Fruit fly (Drosophila melanogaster) whole organism, embryonic: ENCODE measurements around the gene Acat1.

Experiments
- ATbp ChIP-seq: fragments of 200-800 bp; sonication (Bioruptor generic); optimal IDR thresholded peaks from 2 replicates; lab custom pipeline; 2017; ENCODE audit warnings: missing biosample characterization, mild to moderate bottlenecking, missing genetic modification characterization, missing genetic modification reagents
- CG10366 ChIP-seq: fragments of 200-800 bp; sonication (Bioruptor generic); IDR thresholded peaks from 2 replicates; pipeline ENCODE4 v1.3.6; 2022; ENCODE audit warnings: missing biosample characterization, missing genetic modification characterization
- CG11723 ChIP-seq: fragments of 200-800 bp; sonication (Bioruptor generic); optimal IDR thresholded peaks from 2 replicates; lab custom pipeline; 2017; ENCODE audit warnings: missing biosample characterization, mild to moderate bottlenecking, missing genetic modification characterization
- CG1233 ChIP-seq: fragments of 200-800 bp; sonication (Bioruptor generic); optimal IDR thresholded peaks from 4 replicates; lab custom pipeline; 2018; ENCODE audit warnings: missing biosample characterization, mild to moderate bottlenecking, missing genetic modification characterization
- CG12769 ChIP-seq: fragments of 200-800 bp; sonication (Bioruptor generic); optimal IDR thresholded peaks from 2 replicates; lab custom pipeline; 2019; ENCODE audit warnings: missing biosample characterization, mild to moderate bottlenecking, missing genetic modification characterization, moderate library complexity
- CG13424 ChIP-seq: fragments of 200-800 bp; sonication (Bioruptor generic); optimal IDR thresholded peaks from 2 replicates; lab custom pipeline; 2019; ENCODE audit warnings: missing biosample characterization, mild to moderate bottlenecking, missing genetic modification characterization, moderate library complexity
- CG17328 ChIP-seq: fragments of 200-800 bp; sonication (Bioruptor generic); IDR thresholded peaks from 2 replicates; pipeline ENCODE4 v1.3.6; 2022; ENCODE audit warnings: missing biosample characterization, missing genetic modification characterization
- CG18476 ChIP-seq: fragments of 200-800 bp; sonication (Bioruptor generic); optimal IDR thresholded peaks from 2 replicates; lab custom pipeline; 2016; ENCODE audit warnings: missing biosample characterization, mild to moderate bottlenecking, missing genetic modification characterization
- CG18619 ChIP-seq: fragments of 200-800 bp; sonication (Bioruptor generic); optimal IDR thresholded peaks from 3 replicates; lab custom pipeline; 2017; ENCODE audit warnings: missing biosample characterization, mild to moderate bottlenecking, missing genetic modification characterization
- CG2129 ChIP-seq: fragments of 200-800 bp; sonication (Bioruptor generic); IDR thresholded peaks from 2 replicates; pipeline ENCODE4 v1.3.6; 2022; ENCODE audit warnings: missing biosample characterization, missing genetic modification characterization; ENCODE audit not compliant: partially characterized antibody
- CG30431 ChIP-seq: fragments of 200-800 bp; sonication (Bioruptor generic); optimal IDR thresholded peaks from 2 replicates; lab custom pipeline; 2017; ENCODE audit warnings: missing biosample characterization, missing genetic modification characterization
- CG3065 ChIP-seq: fragments of 200-800 bp; sonication (Bioruptor generic); optimal IDR thresholded peaks from 2 replicates; lab custom pipeline; 2016; ENCODE audit warnings: missing biosample characterization, missing genetic modification characterization
- CG32767 ChIP-seq: fragments of 200-800 bp; sonication (Bioruptor generic); IDR thresholded peaks from 2 replicates; pipeline ENCODE4 v1.3.6; 2022; ENCODE audit warnings: missing biosample characterization, missing genetic modification characterization
- CG4424 ChIP-seq: fragments of 200-800 bp; sonication (Bioruptor generic); optimal IDR thresholded peaks from 3 replicates; lab custom pipeline; 2016; ENCODE audit warnings: missing biosample characterization, missing genetic modification characterization
- CG5245 ChIP-seq: fragments of 200-800 bp; sonication (Bioruptor generic); optimal IDR thresholded peaks from 3 replicates; lab custom pipeline; 2016; ENCODE audit warnings: missing biosample characterization, missing genetic modification characterization
- CG6654 ChIP-seq: fragments of 200-800 bp; sonication (Bioruptor generic); optimal IDR thresholded peaks from 2 replicates; lab custom pipeline; 2017; ENCODE audit warnings: missing biosample characterization, mild to moderate bottlenecking, missing genetic modification characterization
- CG7271 ChIP-seq: fragments of 200-800 bp; sonication (Bioruptor generic); optimal IDR thresholded peaks from 2 replicates; lab custom pipeline; 2018; ENCODE audit warnings: missing biosample characterization, mild to moderate bottlenecking, missing genetic modification characterization, moderate library complexity
- CG7556 ChIP-seq: fragments of 200-800 bp; sonication (Bioruptor generic); optimal IDR thresholded peaks from 2 replicates; lab custom pipeline; 2017; ENCODE audit warnings: missing biosample characterization, mild to moderate bottlenecking, missing genetic modification characterization
- CG8089 ChIP-seq: fragments of 200-800 bp; sonication (Bioruptor generic); optimal IDR thresholded peaks from 3 replicates; lab custom pipeline; 2016; ENCODE audit warnings: missing biosample characterization, missing genetic modification characterization
- CG9797 ChIP-seq: fragments of 200-800 bp; sonication (Bioruptor generic); optimal IDR thresholded peaks from 3 replicates; lab custom pipeline; 2018; ENCODE audit warnings: missing biosample characterization, mild to moderate bottlenecking, missing genetic modification characterization
- CG9932 ChIP-seq: fragments of 200-800 bp; sonication (Bioruptor generic); IDR thresholded peaks from 2 replicates; pipeline ENCODE4 v1.3.6; 2022; ENCODE audit warnings: missing biosample characterization, missing genetic modification characterization
- D ChIP-seq, 2 experiments: fragments of 200-800 bp in 1 of 2; fragments of >200 bp in 1 of 2; sonication (Bioruptor generic) in 1 of 2; optimal IDR thresholded peaks; 2 replicates in 1 of 2; 3 replicates in 1 of 2; lab custom pipeline; 2017; ENCODE audit warnings: mild to moderate bottlenecking in 1 of 2, missing biosample characterization in 1 of 2, missing genetic modification characterization in 1 of 2, missing genetic modification reagents in 1 of 2
- ERR ChIP-seq: fragments of 200-800 bp; sonication (Bioruptor generic); optimal IDR thresholded peaks from 2 replicates; lab custom pipeline; 2016; ENCODE audit warnings: missing biosample characterization, missing genetic modification characterization
- Fer1 ChIP-seq: fragments of 200-800 bp; sonication (Bioruptor generic); optimal IDR thresholded peaks from 2 replicates; lab custom pipeline; 2017; ENCODE audit warnings: missing biosample characterization, mild to moderate bottlenecking, missing genetic modification characterization
- Fer2 ChIP-seq: fragments of 200-800 bp; sonication (Bioruptor generic); optimal IDR thresholded peaks from 2 replicates; lab custom pipeline; 2018; ENCODE audit warnings: missing biosample characterization, mild to moderate bottlenecking, missing genetic modification characterization, moderate library complexity
- Fer3 ChIP-seq: fragments of 200-800 bp; sonication (Bioruptor generic); optimal IDR thresholded peaks from 2 replicates; lab custom pipeline; 2018; ENCODE audit warnings: missing biosample characterization, mild to moderate bottlenecking, missing genetic modification characterization, moderate library complexity
- GATAe ChIP-seq: fragments of 200-800 bp; sonication (Bioruptor generic); conservative IDR thresholded peaks from 2 replicates; pipeline ENCODE4 v1.3.6; 2022; ENCODE audit warnings: missing biosample characterization, missing genetic modification characterization
- Gsc ChIP-seq: fragments of 200-800 bp; sonication (Bioruptor generic); IDR thresholded peaks from 2 replicates; pipeline ENCODE4 v1.3.6; 2022; ENCODE audit warnings: missing biosample characterization, missing genetic modification characterization
- HLH3B ChIP-seq: fragments of 200-800 bp; sonication (Bioruptor generic); IDR thresholded peaks from 2 replicates; pipeline ENCODE4 v1.3.6; 2022; ENCODE audit warnings: missing biosample characterization, missing genetic modification characterization
- Hmx ChIP-seq: fragments of 200-800 bp; sonication (Bioruptor generic); optimal IDR thresholded peaks from 2 replicates; lab custom pipeline; 2016; ENCODE audit warnings: missing biosample characterization, missing genetic modification characterization
- PHDP ChIP-seq: fragments of 200-800 bp; sonication (Bioruptor generic); optimal IDR thresholded peaks from 3 replicates; lab custom pipeline; 2018; ENCODE audit warnings: missing biosample characterization, mild to moderate bottlenecking, missing genetic modification characterization, moderate library complexity
- Rfx ChIP-seq: fragments of 200-800 bp; sonication (Bioruptor generic); IDR thresholded peaks from 2 replicates; pipeline ENCODE4 v1.3.6; 2022; ENCODE audit warnings: missing biosample characterization, missing genetic modification characterization
- TFAM ChIP-seq: fragments of 200-800 bp; sonication (Bioruptor generic); optimal IDR thresholded peaks from 2 replicates; lab custom pipeline; 2017; ENCODE audit warnings: missing biosample characterization, missing genetic modification characterization, inconsistent platforms
- Taf1 ChIP-seq: fragments of 200-800 bp; sonication (Bioruptor generic); IDR thresholded peaks from 2 replicates; pipeline ENCODE4 v1.3.6; 2022; ENCODE audit warnings: missing biosample characterization, missing genetic modification characterization
- aop ChIP-seq: fragments of 200-800 bp; sonication (Bioruptor generic); IDR thresholded peaks from 2 replicates; pipeline ENCODE4 v1.3.6; 2022; ENCODE audit warnings: missing biosample characterization, missing genetic modification characterization
- btn ChIP-seq: fragments of 200-800 bp; sonication (Bioruptor generic); optimal IDR thresholded peaks from 2 replicates; lab custom pipeline; 2016; ENCODE audit warnings: missing biosample characterization, missing genetic modification characterization
- danr ChIP-seq: fragments of 200-800 bp; sonication (Bioruptor generic); IDR thresholded peaks from 2 replicates; pipeline ENCODE4 v1.3.6; 2022; ENCODE audit warnings: missing biosample characterization, missing genetic modification characterization
- ewg ChIP-seq: fragments of 200-800 bp; sonication (Bioruptor generic); optimal IDR thresholded peaks from 3 replicates; lab custom pipeline; 2017; ENCODE audit warnings: mild to moderate bottlenecking, missing biosample characterization, missing genetic modification reagents, missing genetic modification characterization
- gsb-n ChIP-seq: fragments of 200-800 bp; sonication (Bioruptor generic); optimal IDR thresholded peaks from 3 replicates; lab custom pipeline; 2018; ENCODE audit warnings: missing biosample characterization, mild to moderate bottlenecking, missing genetic modification characterization
- hbn ChIP-seq: fragments of 200-800 bp; sonication (Bioruptor generic); IDR thresholded peaks from 2 replicates; pipeline ENCODE4 v1.3.6; 2022; ENCODE audit warnings: missing biosample characterization, missing genetic modification characterization; ENCODE audit not compliant: partially characterized antibody
- inv ChIP-seq: fragments of 200-800 bp; sonication (Bioruptor generic); IDR thresholded peaks from 2 replicates; pipeline ENCODE4 v1.3.6; 2022; ENCODE audit warnings: missing biosample characterization, missing genetic modification characterization; ENCODE audit not compliant: partially characterized antibody
- ken ChIP-seq: fragments of 200-800 bp; sonication (Bioruptor generic); IDR thresholded peaks from 3 replicates; pipeline ENCODE4 v1.3.6; 2022; ENCODE audit warnings: missing biosample characterization, missing genetic modification characterization
- nau ChIP-seq: fragments of 200-800 bp; sonication (Bioruptor generic); optimal IDR thresholded peaks from 3 replicates; lab custom pipeline; 2017; ENCODE audit warnings: missing biosample characterization, mild to moderate bottlenecking, missing genetic modification characterization, missing genetic modification reagents
- peb ChIP-seq: fragments of 200-800 bp; sonication (Bioruptor generic); IDR thresholded peaks from 2 replicates; pipeline ENCODE4 v1.3.6; 2022; ENCODE audit warnings: missing biosample characterization, missing genetic modification characterization
- ranshi ChIP-seq: fragments of 200-800 bp; sonication (Bioruptor generic); IDR thresholded peaks from 2 replicates; pipeline ENCODE4 v1.3.6; 2022; ENCODE audit warnings: missing biosample characterization, missing genetic modification characterization
- sd ChIP-seq: fragments of 200-800 bp; sonication (Bioruptor generic); optimal IDR thresholded peaks from 3 replicates; lab custom pipeline; 2018; ENCODE audit warnings: missing biosample characterization, mild to moderate bottlenecking, missing genetic modification characterization, moderate library complexity
- slp2 ChIP-seq: fragments of 200-800 bp; sonication (Bioruptor generic); optimal IDR thresholded peaks from 2 replicates; lab custom pipeline; 2016; ENCODE audit warnings: missing biosample characterization, missing genetic modification characterization
- sna ChIP-seq: fragments of 200-800 bp; sonication (Bioruptor generic); IDR thresholded peaks from 2 replicates; pipeline ENCODE4 v1.3.6; 2022; ENCODE audit warnings: missing biosample characterization, missing genetic modification characterization; ENCODE audit not compliant: partially characterized antibody
- tap ChIP-seq: fragments of 200-800 bp; optimal IDR thresholded peaks from 3 replicates; lab custom pipeline; 2019; ENCODE audit warnings: missing biosample characterization, mild to moderate bottlenecking, missing genetic modification characterization, moderate library complexity
- vvl ChIP-seq: fragments of 200-800 bp; sonication (Bioruptor generic); IDR thresholded peaks from 2 replicates; pipeline ENCODE4 v1.3.6; 2022; ENCODE audit warnings: missing biosample characterization, missing genetic modification characterization
- wek ChIP-seq: fragments of 200-800 bp; sonication (Bioruptor generic); optimal IDR thresholded peaks from 3 replicates; lab custom pipeline; 2018; ENCODE audit warnings: missing biosample characterization, mild to moderate bottlenecking, missing genetic modification characterization, moderate library complexity
- yki ChIP-seq: fragments of >200 bp; optimal IDR thresholded peaks from 3 replicates; lab custom pipeline; 2018

Acat1 gene

DNA sequence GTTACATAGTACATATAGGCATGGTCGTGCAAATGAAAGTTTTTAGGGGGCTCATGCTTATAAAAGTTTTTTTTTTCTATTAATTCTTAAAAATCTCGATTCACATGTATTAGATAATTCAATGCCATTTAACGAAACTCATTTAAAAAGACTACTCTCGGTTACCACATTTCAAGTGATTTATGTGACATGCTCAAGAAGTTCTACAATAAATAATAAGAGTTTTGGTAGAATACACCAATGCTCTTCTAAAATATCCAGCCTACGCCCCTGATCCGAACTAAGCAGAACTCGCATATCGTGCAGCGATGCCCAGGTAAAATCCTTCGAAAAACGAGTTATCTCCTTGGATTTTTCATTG, 3.9 kb upstream of the Acat1 start:
- TF ChIP-seq CG5245 (GFP tag; lab: Kevin White, UChicago), result no peak
- TF ChIP-seq vvl (GFP tag; lab: Robert Waterston, UW), result no peak
- no peak for TF ChIP-seq CG2129 (GFP tag; lab: Robert Waterston, UW)
- no peak for TF ChIP-seq wek
- TF ChIP-seq Taf1 (GFP tag; lab: Robert Waterston, UW), result no peak
- no peak for TF ChIP-seq CG18619 (GFP tag; lab: Kevin White, UChicago)
- no peak for TF ChIP-seq ranshi
- no peak for TF ChIP-seq yki (lab: Kevin White, UChicago)
- no peak for TF ChIP-seq CG6654 (GFP tag; lab: Kevin White, UChicago)
- TF ChIP-seq ken (GFP tag; lab: Robert Waterston, UW), result no peak
- no peak for TF ChIP-seq nau (GFP tag; lab: Kevin White, UChicago)
- TF ChIP-seq CG12769, result no peak
- no peak for TF ChIP-seq GATAe
- TF ChIP-seq hbn, result no peak
- TF ChIP-seq slp2 (GFP tag; lab: Kevin White, UChicago), result no peak
- TF ChIP-seq Gsc (GFP tag; lab: Robert Waterston, UW), result no peak
- no peak for TF ChIP-seq CG9932 (GFP tag; lab: Robert Waterston, UW)
- no peak for TF ChIP-seq CG17328 (GFP tag; lab: Robert Waterston, UW)
- no peak for TF ChIP-seq sna
- TF ChIP-seq gsb-n (tag; lab: Kevin White, UChicago), result no peak
- no peak for TF ChIP-seq CG32767 (GFP tag; lab: Robert Waterston, UW)
- no peak for TF ChIP-seq CG4424 (GFP tag; lab: Kevin White, UChicago)
- no peak for TF ChIP-seq ewg
- no peak for TF ChIP-seq CG3065 (GFP tag; lab: Kevin White, UChicago)
- TF ChIP-seq CG1233 (GFP tag; lab: Kevin White, UChicago), result no peak
- no peak for TF ChIP-seq CG10366
- no peak for TF ChIP-seq ERR (GFP tag; lab: Kevin White, UChicago)
- no peak for TF ChIP-seq HLH3B (GFP tag; lab: Robert Waterston, UW)
- no peak for TF ChIP-seq btn (GFP tag; lab: Kevin White, UChicago)
- peak; percentile 5 for TF ChIP-seq CG13424 (tag; lab: Kevin White, UChicago)
- TF ChIP-seq CG8089, result no peak
- TF ChIP-seq TFAM (GFP tag; lab: Kevin White, UChicago), result no peak
- TF ChIP-seq sd (tag; lab: Kevin White, UChicago), result no peak
- no peak for TF ChIP-seq CG11723
- TF ChIP-seq danr (GFP tag; lab: Robert Waterston, UW), result no peak
- no peak for TF ChIP-seq PHDP (tag; lab: Kevin White, UChicago)
- no peak for TF ChIP-seq CG30431
- TF ChIP-seq Rfx (GFP tag; lab: Robert Waterston, UW), result no peak
- TF ChIP-seq CG9797, result no peak
- no peak for TF ChIP-seq peb (GFP tag; lab: Robert Waterston, UW)
- TF ChIP-seq Fer2 (tag; lab: Kevin White, UChicago), result no peak
- TF ChIP-seq CG18476, result no peak
- TF ChIP-seq CG7556 (GFP tag; lab: Kevin White, UChicago), result no peak
- TF ChIP-seq ATbp (GFP tag; lab: Kevin White, UChicago), result no peak
- peak; percentile 11 for TF ChIP-seq CG7271
- no peak for TF ChIP-seq inv
- TF ChIP-seq aop (GFP tag; lab: Robert Waterston, UW), result no peak
- no peak for TF ChIP-seq D (optimal IDR thresholded peaks at IDR 0.05; lab: Kevin White, UChicago)
- TF ChIP-seq D (GFP tag; optimal IDR thresholded peaks at IDR 0.05; lab: Kevin White, UChicago), result peak; percentile 13
- TF ChIP-seq Hmx (GFP tag; lab: Kevin White, UChicago), result no peak
- no peak for TF ChIP-seq tap
- TF ChIP-seq Fer1 (GFP tag; lab: Kevin White, UChicago), result no peak
- TF ChIP-seq Fer3, result no peak
